Fruit fly (Drosophila melanogaster) whole organism, embryonic: ENCODE data around the gene CG15506.

Experiments
- Atf3 ChIP-seq: fragments of 200-800 bp; sonication (Bioruptor generic); optimal IDR thresholded peaks from 3 replicates; lab custom pipeline; 2016; ENCODE audit warnings: missing biosample characterization, missing genetic modification characterization
- B-H2 ChIP-seq: fragments of 200-800 bp; sonication (Bioruptor generic); optimal IDR thresholded peaks from 2 replicates; lab custom pipeline; 2018; ENCODE audit warnings: missing biosample characterization, mild to moderate bottlenecking, missing genetic modification characterization
- Bteb2 ChIP-seq: fragments of 200-800 bp; sonication (Bioruptor generic); optimal IDR thresholded peaks from 2 replicates; lab custom pipeline; 2016; ENCODE audit warnings: missing biosample characterization, missing genetic modification characterization
- C15 ChIP-seq: fragments of 200-800 bp; sonication (Bioruptor generic); IDR thresholded peaks from 3 replicates; pipeline ENCODE4 v1.3.6; 2022; ENCODE audit warnings: missing biosample characterization, missing genetic modification characterization
- CG10462 ChIP-seq: fragments of 200-800 bp; sonication (Bioruptor generic); optimal IDR thresholded peaks from 2 replicates; lab custom pipeline; 2016; ENCODE audit warnings: missing biosample characterization, missing genetic modification characterization
- CG10979 ChIP-seq: fragments of 200-800 bp; sonication (Bioruptor generic); optimal IDR thresholded peaks from 2 replicates; lab custom pipeline; 2018; ENCODE audit warnings: missing biosample characterization, mild to moderate bottlenecking, missing genetic modification characterization, moderate library complexity
- CG12769 ChIP-seq: fragments of 200-800 bp; sonication (Bioruptor generic); optimal IDR thresholded peaks from 2 replicates; lab custom pipeline; 2019; ENCODE audit warnings: missing biosample characterization, mild to moderate bottlenecking, missing genetic modification characterization, moderate library complexity
- CG14441 ChIP-seq: fragments of 200-800 bp; sonication (Bioruptor generic); IDR thresholded peaks from 2 replicates; pipeline ENCODE4 v1.3.6; 2022; ENCODE audit warnings: missing biosample characterization, missing genetic modification characterization
- CG14710 ChIP-seq: fragments of 200-800 bp; sonication (Bioruptor generic); optimal IDR thresholded peaks from 3 replicates; lab custom pipeline; 2019; ENCODE audit warnings: missing biosample characterization, mild to moderate bottlenecking, missing genetic modification characterization, moderate library complexity
- CG17328 ChIP-seq: fragments of 200-800 bp; sonication (Bioruptor generic); IDR thresholded peaks from 2 replicates; pipeline ENCODE4 v1.3.6; 2022; ENCODE audit warnings: missing biosample characterization, missing genetic modification characterization
- CG3281 ChIP-seq: fragments of 200-800 bp; sonication (Bioruptor generic); optimal IDR thresholded peaks from 3 replicates; lab custom pipeline; 2017; ENCODE audit warnings: missing biosample characterization, mild to moderate bottlenecking, missing genetic modification characterization
- CG3726 ChIP-seq: fragments of 200-800 bp; sonication (Bioruptor generic); IDR thresholded peaks from 3 replicates; pipeline ENCODE4, ENCODE4 v1.3.6; 2022; ENCODE audit warnings: missing biosample characterization, missing genetic modification characterization
- CG7372 ChIP-seq: fragments of 200-800 bp; sonication (Bioruptor generic); IDR thresholded peaks from 2 replicates; pipeline ENCODE4 v1.3.6; 2022; ENCODE audit warnings: missing biosample characterization, missing genetic modification characterization
- CG7556 ChIP-seq: fragments of 200-800 bp; sonication (Bioruptor generic); optimal IDR thresholded peaks from 2 replicates; lab custom pipeline; 2017; ENCODE audit warnings: missing biosample characterization, mild to moderate bottlenecking, missing genetic modification characterization
- CG7839 ChIP-seq: fragments of 200-800 bp; sonication (Bioruptor generic); optimal IDR thresholded peaks from 3 replicates; lab custom pipeline; 2018; ENCODE audit warnings: missing biosample characterization, mild to moderate bottlenecking, missing genetic modification characterization, moderate library complexity
- CG8290 ChIP-seq, 3 experiments: fragments of 200-800 bp; sonication (Bioruptor generic); optimal IDR thresholded peaks; 2 replicates each; lab custom pipeline; 2016 to 2019; ENCODE audit warnings: missing biosample characterization in 3 of 3, missing genetic modification characterization in 3 of 3, mild to moderate bottlenecking in 2 of 3, moderate library complexity in 1 of 3
- CG9215 ChIP-seq: fragments of 200-800 bp; sonication (Bioruptor generic); IDR thresholded peaks from 2 replicates; pipeline ENCODE4 v1.3.6; 2022; ENCODE audit warnings: missing biosample characterization, missing genetic modification characterization
- CTCF ChIP-seq: fragments of 200-800 bp; sonication (Bioruptor generic); optimal IDR thresholded peaks from 2 replicates; lab custom pipeline; 2017; ENCODE audit warnings: missing biosample characterization, mild to moderate bottlenecking, missing genetic modification characterization, moderate library complexity
- Dbx ChIP-seq: fragments of 200-800 bp; sonication (Bioruptor generic); IDR thresholded peaks from 3 replicates; pipeline ENCODE4 v1.3.6; 2022; ENCODE audit warnings: missing biosample characterization, missing genetic modification characterization
- Eip74EF ChIP-seq, 2 experiments: fragments of 200-800 bp in 1 of 2; fragments of >200 bp in 1 of 2; sonication (Bioruptor generic) in 1 of 2; optimal IDR thresholded peaks; 2 replicates each; lab custom pipeline; 2017 to 2019; ENCODE audit warnings: missing biosample characterization in 2 of 2, missing genetic modification characterization in 2 of 2, mild to moderate bottlenecking in 1 of 2, moderate library complexity in 1 of 2
- Fer2 ChIP-seq: fragments of 200-800 bp; sonication (Bioruptor generic); optimal IDR thresholded peaks from 2 replicates; lab custom pipeline; 2018; ENCODE audit warnings: missing biosample characterization, mild to moderate bottlenecking, missing genetic modification characterization, moderate library complexity
- Hey ChIP-seq: fragments of 200-800 bp; sonication (Bioruptor generic); optimal IDR thresholded peaks from 3 replicates; lab custom pipeline; 2018; ENCODE audit warnings: missing biosample characterization, mild to moderate bottlenecking, missing genetic modification characterization
- Hr3 ChIP-seq: fragments of 200-800 bp; sonication (Bioruptor generic); optimal IDR thresholded peaks from 3 replicates; lab custom pipeline; 2016; ENCODE audit warnings: missing biosample characterization, missing genetic modification characterization
- Lhr ChIP-seq: fragments of 200-800 bp; sonication (Bioruptor generic); optimal IDR thresholded peaks from 3 replicates; lab custom pipeline; 2017; ENCODE audit warnings: mild to moderate bottlenecking, missing biosample characterization, missing genetic modification reagents, missing genetic modification characterization
- Lpt ChIP-seq: fragments of >200 bp; optimal IDR thresholded peaks from 2 replicates; lab custom pipeline; 2018; ENCODE audit warnings: missing biosample characterization, missing genetic modification characterization
- Myb ChIP-seq: fragments of 200-800 bp; sonication (Bioruptor generic); optimal IDR thresholded peaks from 2 replicates; lab custom pipeline; 2016; ENCODE audit warnings: missing biosample characterization, missing genetic modification characterization
- NC2β ChIP-seq: fragments of 200-800 bp; sonication (Bioruptor generic); optimal IDR thresholded peaks from 2 replicates; lab custom pipeline; 2016; ENCODE audit warnings: missing biosample characterization, missing genetic modification characterization
- Nf-YC ChIP-seq: fragments of 200-800 bp; optimal IDR thresholded peaks from 3 replicates; lab custom pipeline; 2019; ENCODE audit warnings: missing biosample characterization, mild to moderate bottlenecking, missing genetic modification characterization, moderate library complexity
- Ravus ChIP-seq: fragments of 200-800 bp; sonication (Bioruptor generic); IDR thresholded peaks from 2 replicates; pipeline ENCODE4 v1.3.6; 2022; ENCODE audit warnings: missing biosample characterization, missing genetic modification characterization
- Six4 ChIP-seq: fragments of 200-800 bp; sonication (Bioruptor generic); optimal IDR thresholded peaks from 2 replicates; lab custom pipeline; 2016; ENCODE audit warnings: missing biosample characterization, missing genetic modification characterization
- Sox102F ChIP-seq: fragments of 200-800 bp; sonication (Bioruptor generic); optimal IDR thresholded peaks from 2 replicates; lab custom pipeline; 2018; ENCODE audit warnings: missing biosample characterization, mild to moderate bottlenecking, missing genetic modification characterization, moderate library complexity
- Sry-β ChIP-seq: fragments of 200-800 bp; sonication (Bioruptor generic); optimal IDR thresholded peaks from 2 replicates; lab custom pipeline; 2018; ENCODE audit warnings: missing biosample characterization, mild to moderate bottlenecking, missing genetic modification characterization, moderate library complexity
- Usf ChIP-seq: fragments of 200-800 bp; sonication (Bioruptor generic); optimal IDR thresholded peaks from 2 replicates; lab custom pipeline; 2017; ENCODE audit warnings: missing genotype, missing biosample characterization, missing genetic modification characterization
- ac ChIP-seq: fragments of 200-800 bp; sonication (Bioruptor generic); optimal IDR thresholded peaks from 3 replicates; lab custom pipeline; 2017; ENCODE audit warnings: missing biosample characterization, mild to moderate bottlenecking, missing genetic modification characterization
- ara ChIP-seq: fragments of 200-800 bp; sonication (Bioruptor generic); IDR thresholded peaks from 2 replicates; pipeline ENCODE4 v1.3.6; 2022; ENCODE audit warnings: missing biosample characterization, missing genetic modification characterization
- bcd ChIP-seq: fragments of 200-800 bp; sonication (Bioruptor generic); optimal IDR thresholded peaks from 2 replicates; lab custom pipeline; 2017; ENCODE audit warnings: missing biosample characterization, mild to moderate bottlenecking, missing genetic modification characterization
- croc ChIP-seq: fragments of 200-800 bp; sonication (Bioruptor generic); conservative IDR thresholded peaks from 3 replicates; pipeline ENCODE4 v1.3.6; 2022; ENCODE audit warnings: missing biosample characterization, missing genetic modification characterization
- crol ChIP-seq: fragments of 200-800 bp; sonication (Bioruptor generic); IDR thresholded peaks from 2 replicates; pipeline ENCODE4 v1.3.6; 2022; ENCODE audit warnings: missing biosample characterization, missing genetic modification characterization
- crp ChIP-seq, 2 experiments: fragments of 200-800 bp; sonication (Bioruptor generic); optimal IDR thresholded peaks; 2 replicates in 1 of 2; 3 replicates in 1 of 2; lab custom pipeline; 2017; ENCODE audit warnings: missing biosample characterization in 2 of 2, missing genetic modification characterization in 2 of 2, mild to moderate bottlenecking in 1 of 2, moderate library complexity in 1 of 2
- da ChIP-seq: fragments of 200-800 bp; sonication (Bioruptor generic); optimal IDR thresholded peaks from 2 replicates; lab custom pipeline; 2016; ENCODE audit warnings: missing biosample characterization, missing genetic modification characterization
- dati ChIP-seq: fragments of 200-800 bp; sonication (Bioruptor generic); IDR thresholded peaks from 2 replicates; pipeline ENCODE4 v1.3.6; 2022; ENCODE audit warnings: missing biosample characterization, missing genetic modification characterization
- dimm ChIP-seq: fragments of 200-800 bp; sonication (Bioruptor generic); IDR thresholded peaks from 2 replicates; pipeline ENCODE4 v1.3.6; 2022; ENCODE audit warnings: missing biosample characterization, missing genetic modification characterization
- dpn ChIP-seq, 2 experiments: fragments of 200-800 bp; sonication (Bioruptor generic); optimal IDR thresholded peaks; 3 replicates each; lab custom pipeline; 2016; ENCODE audit warnings: missing biosample characterization in 2 of 2, missing genetic modification characterization in 2 of 2
- fd64A ChIP-seq: fragments of 200-800 bp; sonication (Bioruptor generic); optimal IDR thresholded peaks from 3 replicates; lab custom pipeline; 2018; ENCODE audit warnings: missing biosample characterization, mild to moderate bottlenecking, missing genetic modification characterization
- gem ChIP-seq: fragments of 200-800 bp; sonication (Bioruptor generic); optimal IDR thresholded peaks from 2 replicates; lab custom pipeline; 2019; ENCODE audit warnings: missing biosample characterization, mild to moderate bottlenecking, missing genetic modification characterization, moderate library complexity
- grau ChIP-seq: fragments of 200-800 bp; optimal IDR thresholded peaks from 3 replicates; lab custom pipeline; 2019; ENCODE audit warnings: missing biosample characterization, mild to moderate bottlenecking, missing genetic modification characterization, moderate library complexity
- lola ChIP-seq, 3 experiments: fragments of >200 bp in 2 of 3; fragments of 200-800 bp in 1 of 3; sonication (Bioruptor generic) in 1 of 3; optimal IDR thresholded peaks; 2 replicates each; lab custom pipeline; 2017 to 2019; ENCODE audit warnings: missing biosample characterization in 3 of 3, missing genetic modification characterization in 3 of 3, mild to moderate bottlenecking in 1 of 3, moderate library complexity in 1 of 3
- luna ChIP-seq: fragments of 200-800 bp; sonication (Bioruptor generic); optimal IDR thresholded peaks from 2 replicates; lab custom pipeline; 2016; ENCODE audit warnings: missing biosample characterization, missing genetic modification characterization
- mld ChIP-seq: fragments of 200-800 bp; sonication (Bioruptor generic); IDR thresholded peaks from 3 replicates; pipeline ENCODE4 v1.3.6; 2022; ENCODE audit warnings: missing biosample characterization, missing genetic modification characterization; ENCODE audit not compliant: partially characterized antibody
- so ChIP-seq: fragments of 200-800 bp; sonication (Bioruptor generic); IDR thresholded peaks from 3 replicates; pipeline ENCODE4 v1.3.6; 2022; ENCODE audit warnings: missing biosample characterization, missing genetic modification characterization
- usp ChIP-seq: fragments of >200 bp; optimal IDR thresholded peaks from 2 replicates; lab custom pipeline; 2017; ENCODE audit warnings: missing biosample characterization, missing genetic modification characterization

Gene CG15506

DNA sequence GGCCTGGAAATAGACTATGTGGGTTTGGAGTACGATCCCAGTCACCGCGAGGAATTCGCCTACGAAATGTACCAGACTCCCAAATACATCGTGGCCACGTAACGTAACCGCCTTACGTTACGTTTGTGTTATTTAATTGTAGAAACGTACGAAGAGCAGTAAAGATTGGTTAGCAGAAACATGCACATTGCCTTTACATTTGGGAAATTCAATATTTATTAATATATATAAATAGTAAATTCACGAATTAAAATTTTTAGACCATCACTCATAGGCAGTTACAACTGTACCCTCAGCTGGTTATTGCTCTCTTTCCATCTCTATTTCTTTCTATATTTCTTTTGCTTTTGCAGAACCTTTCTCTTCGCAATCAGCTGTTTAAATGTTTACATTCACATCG is 19.4 kb downstream of the CG15506 start, which contains the start of gene Gnpnat (continued):
- TF ChIP-seq bcd (GFP tag; lab: Kevin White, UChicago) (peak; percentile 46), CG9215 (GFP tag; lab: Robert Waterston, UW) (no peak), CG10462 (GFP tag; lab: Kevin White, UChicago) (peak; percentile 19), Ravus (GFP tag; lab: Robert Waterston, UW) (no peak), Hr3 (GFP tag; lab: Kevin White, UChicago) (peak; percentile 6), Bteb2 (GFP tag; lab: Kevin White, UChicago) (no peak), Atf3 (GFP tag; lab: Kevin White, UChicago) (no peak), CG17328 (no peak), crp (GFP tag; optimal IDR thresholded peaks at IDR 0.05; lab: Kevin White, UChicago) (peak in 1 of 2 experiments; percentile 66), Usf (no peak), dimm (GFP tag; lab: Robert Waterston, UW) (no peak), Myb (GFP tag; lab: Kevin White, UChicago) (no peak), Six4 (GFP tag; lab: Kevin White, UChicago) (peak; percentile 55), C15 (GFP tag; lab: Robert Waterston, UW) (no peak), usp (GFP tag; lab: Kevin White, UChicago) (no peak), gem (tag; lab: Kevin White, UChicago) (peak; percentile 83), Nf-YC (tag; lab: Kevin White, UChicago) (no peak), mld (GFP tag; lab: Robert Waterston, UW) (no peak), Fer2 (tag; lab: Kevin White, UChicago) (no peak), Lpt (no peak), dpn (GFP tag; optimal IDR thresholded peaks at IDR 0.05; lab: Kevin White, UChicago) (peak in 1 of 2 experiments; percentile 55), fd64A (GFP tag; lab: Kevin White, UChicago) (no peak), CG7556 (peak; percentile 66), CG10979 (tag; lab: Kevin White, UChicago) (peak; percentile 62), luna (no peak), CG7372 (GFP tag; lab: Robert Waterston, UW) (no peak), Hey (no peak), CTCF (no peak), CG3281 (GFP tag; lab: Kevin White, UChicago) (peak; percentile 55), B-H2 (GFP tag; lab: Kevin White, UChicago) (peak; percentile 11), CG14441 (no peak), CG8290 (GFP tag; optimal IDR thresholded peaks at IDR 0.05; lab: Kevin White, UChicago) (no peak), CG8290 (tag; optimal IDR thresholded peaks at IDR 0.05; lab: Kevin White, UChicago) (no peak), lola (GFP tag; optimal IDR thresholded peaks at IDR 0.05; lab: Kevin White, UChicago) (peak in 1 of 3 experiments; percentile 27), Sox102F (GFP tag; lab: Kevin White, UChicago) (peak; percentile 63), Dbx (GFP tag; lab: Robert Waterston, UW) (no peak), CG7839 (tag; lab: Kevin White, UChicago) (peak; percentile 69), Eip74EF (GFP tag; optimal IDR thresholded peaks at IDR 0.05; lab: Kevin White, UChicago) (peak in 1 of 2 experiments; percentile 25), Sry-β (GFP tag; lab: Kevin White, UChicago) (no peak), NC2β (GFP tag; lab: Kevin White, UChicago) (no peak), CG14710 (tag; lab: Kevin White, UChicago) (peak; percentile 32), CG3726 (no peak), CG12769 (tag; lab: Kevin White, UChicago) (peak; percentile 21), ac (GFP tag; lab: Kevin White, UChicago) (no peak), Lhr (GFP tag; lab: Kevin White, UChicago) (no peak), croc (no peak), dati (GFP tag; lab: Robert Waterston, UW) (no peak), so (GFP tag; lab: Robert Waterston, UW) (no peak), da (GFP tag; lab: Kevin White, UChicago) (no peak), ara (GFP tag; lab: Robert Waterston, UW) (no peak), crol (GFP tag; lab: Robert Waterston, UW) (no peak), grau (tag; lab: Kevin White, UChicago) (peak; percentile 96)
